Worm (Caenorhabditis elegans): ENCODE measurements around the gene T07A9.14.
A peak's percentile ranks its signal among the peaks of the same experiment; 100 is the strongest.

Gene T07A9.14

ce11 chrIV:390279-390678, 3.8 kb downstream of the T07A9.14 start, which contains the start of the genes ears-2 and uncp-18 (continued):
- TF ChIP-seq ceh-82 (tag; optimal IDR thresholded peaks at IDR 0.05) (peak; percentile 89 to 95 (median 92)), nhr-90 (tag; optimal IDR thresholded peaks at IDR 0.05; ENCODE audit: poor library complexity) (peak; percentile 95), hpl-2 (GFP tag; optimal IDR thresholded peaks at IDR 0.05) (peak; percentile 60), blmp-1 (tag; optimal IDR thresholded peaks at IDR 0.05) (peak; percentile 77), sptf-1 (tag; optimal IDR thresholded peaks at IDR 0.05) (no peak), snu-23 (GFP tag; optimal IDR thresholded peaks at IDR 0.05) (peak; percentile 94), aha-1 (tag; optimal IDR thresholded peaks at IDR 0.05) (no peak), sox-4 (tag; optimal IDR thresholded peaks at IDR 0.05) (peak; percentile 90), mab-9 (GFP tag; IDR thresholded peaks at IDR 0.05) (peak; percentile 64; the same call in 1 of the 2 replicates), skn-1 (tag; optimal IDR thresholded peaks at IDR 0.05) (peak; percentile 95), lin-14 (GFP tag; optimal IDR thresholded peaks at IDR 0.05) (peak; percentile 88), lsy-2 (tag; optimal IDR thresholded peaks at IDR 0.05) (peak; percentile 94), tlp-1 (tag; optimal IDR thresholded peaks at IDR 0.05) (no peak), ceh-90 (tag; optimal IDR thresholded peaks at IDR 0.05) (peak; percentile 49), zip-4 (GFP tag; optimal IDR thresholded peaks at IDR 0.05) (peak; percentile 65), pax-3 (tag; optimal IDR thresholded peaks at IDR 0.05) (peak; percentile 89), Y116A8C.19 (tag; optimal IDR thresholded peaks at IDR 0.05; ENCODE audit: borderline replicate concordance) (peak; percentile 7), lin-15B (tag; optimal IDR thresholded peaks at IDR 0.05) (peak; percentile 63), unc-30 (tag; optimal IDR thresholded peaks at IDR 0.05) (no peak), nhr-28 (tag; optimal IDR thresholded peaks at IDR 0.05) (no peak), grh-1 (GFP tag; IDR thresholded peaks at IDR 0.05) (peak; percentile 79), aly-2 (tag; optimal IDR thresholded peaks at IDR 0.05) (no peak), egl-13 (tag; optimal IDR thresholded peaks at IDR 0.05) (peak; percentile 84), lin-35 (GFP tag; optimal IDR thresholded peaks at IDR 0.05) (peak; percentile 73 to 80), C16A3.4 (tag; optimal IDR thresholded peaks at IDR 0.05) (peak; percentile 94), fos-1 (tag; optimal IDR thresholded peaks at IDR 0.05) (peak; percentile 63), ztf-11 (tag; optimal IDR thresholded peaks at IDR 0.05) (peak in 1 of 2 experiments; percentile 96), swsn-7 (tag; optimal IDR thresholded peaks at IDR 0.05) (peak; percentile 95), lin-39 (tag; optimal IDR thresholded peaks at IDR 0.05) (peak; percentile 63), fkh-4 (tag; optimal IDR thresholded peaks at IDR 0.05; ENCODE audit: borderline replicate concordance) (peak; percentile 56), nhr-76 (tag; optimal IDR thresholded peaks at IDR 0.05) (no peak), fkh-10 (GFP tag; optimal IDR thresholded peaks at IDR 0.05) (peak; percentile 78), dpl-1 (GFP tag; optimal IDR thresholded peaks at IDR 0.05) (peak; percentile 66 to 73 (median 71)), mef-2 (tag; optimal IDR thresholded peaks at IDR 0.05) (peak; percentile 54), C04F5.9 (tag; optimal IDR thresholded peaks at IDR 0.05) (peak; percentile 73), hlh-17 (GFP tag; optimal IDR thresholded peaks at IDR 0.05; ENCODE audit: borderline replicate concordance) (no peak), sup-37 (GFP tag; optimal IDR thresholded peaks at IDR 0.05) (peak; percentile 70), ztf-4 (tag; optimal IDR thresholded peaks at IDR 0.05) (peak; percentile 92), tbx-2 (tag; optimal IDR thresholded peaks at IDR 0.05) (peak; percentile 93), unc-130 (tag; optimal IDR thresholded peaks at IDR 0.05) (peak; percentile 97), lin-13 (GFP tag; optimal IDR thresholded peaks at IDR 0.05) (peak; percentile 83), ces-1 (GFP tag; optimal IDR thresholded peaks at IDR 0.05) (no peak), nhr-85 (tag) (peak; percentile 92), zag-1 (tag; optimal IDR thresholded peaks at IDR 0.05) (no peak), egl-27 (tag; optimal IDR thresholded peaks at IDR 0.05) (peak in 1 of 2 experiments; percentile 63), nhr-47 (tag; optimal IDR thresholded peaks at IDR 0.05) (peak; percentile 93), unc-86 (tag; optimal IDR thresholded peaks at IDR 0.05) (peak; percentile 89), rnt-1 (tag; optimal IDR thresholded peaks at IDR 0.05) (peak; percentile 97), jun-1 (tag; optimal IDR thresholded peaks at IDR 0.05) (peak; percentile 67), pqm-1 (tag; optimal IDR thresholded peaks at IDR 0.05) (no peak), nhr-11 (tag; optimal IDR thresholded peaks at IDR 0.05) (peak; percentile 52), ets-5 (GFP tag; IDR thresholded peaks at IDR 0.05) (no peak), dsc-1 (tag; optimal IDR thresholded peaks at IDR 0.05) (peak; percentile 93)

Measured in whole organism, L1 larva.